Worm (Caenorhabditis elegans): Measurements from ENCODE around the gene lev-1.

- TF ChIP-seq unc-39 (tag; optimal IDR thresholded peaks at IDR 0.05) (no peak), skn-1 (tag; optimal IDR thresholded peaks at IDR 0.05) (no peak), aly-2 (tag; optimal IDR thresholded peaks at IDR 0.05) (no peak), lin-39 (tag; optimal IDR thresholded peaks at IDR 0.05) (no peak), mbf-1 (tag; optimal IDR thresholded peaks at IDR 0.05) (no peak), nhr-11 (tag; optimal IDR thresholded peaks at IDR 0.05) (no peak), sma-3 (GFP tag; optimal IDR thresholded peaks at IDR 0.05) (no peak), nhr-77 (tag; optimal IDR thresholded peaks at IDR 0.05) (no peak), ama-1 (optimal IDR thresholded peaks at IDR 0.05) (no peak), zag-1 (tag; optimal IDR thresholded peaks at IDR 0.05) (no peak)
These were observed 51.5 kb downstream of the lev-1 start for ce11 chrIV:13127720-13128119.
